Worm (Caenorhabditis elegans): ENCODE measurements around the gene sds-22.

The sds-22 gene

DNA sequence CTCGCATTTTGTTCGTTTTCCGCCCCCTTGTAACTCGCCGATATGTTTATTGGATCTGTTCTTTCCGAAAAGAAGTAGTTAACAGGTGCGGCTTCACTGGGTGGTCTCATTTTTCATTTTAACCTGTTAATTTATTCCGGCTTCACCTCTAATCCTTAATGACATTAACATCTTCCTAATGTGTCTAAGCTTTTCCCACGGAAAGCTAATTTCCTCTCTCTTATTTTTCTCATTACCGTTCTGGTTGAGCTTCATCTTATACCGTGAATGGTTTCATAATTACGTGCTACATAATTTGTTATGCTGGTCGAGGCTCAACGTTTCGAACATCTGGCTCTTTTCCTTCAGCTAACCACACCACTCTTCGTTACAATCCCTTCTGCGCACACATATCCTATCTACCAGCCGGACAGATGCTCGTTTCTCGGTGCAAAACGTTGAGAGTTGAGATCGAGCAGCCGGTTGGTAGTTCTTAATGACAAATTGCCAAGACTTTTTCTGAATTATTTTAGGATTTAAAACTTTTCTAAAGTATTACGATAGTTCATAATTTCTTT, 48.8 kb upstream of the sds-22 start:
- TF ChIP-seq gmeb-1 (tag; optimal IDR thresholded peaks at IDR 0.05): no peak
- TF ChIP-seq mab-5 (tag; optimal IDR thresholded peaks at IDR 0.05): no peak

DNA sequence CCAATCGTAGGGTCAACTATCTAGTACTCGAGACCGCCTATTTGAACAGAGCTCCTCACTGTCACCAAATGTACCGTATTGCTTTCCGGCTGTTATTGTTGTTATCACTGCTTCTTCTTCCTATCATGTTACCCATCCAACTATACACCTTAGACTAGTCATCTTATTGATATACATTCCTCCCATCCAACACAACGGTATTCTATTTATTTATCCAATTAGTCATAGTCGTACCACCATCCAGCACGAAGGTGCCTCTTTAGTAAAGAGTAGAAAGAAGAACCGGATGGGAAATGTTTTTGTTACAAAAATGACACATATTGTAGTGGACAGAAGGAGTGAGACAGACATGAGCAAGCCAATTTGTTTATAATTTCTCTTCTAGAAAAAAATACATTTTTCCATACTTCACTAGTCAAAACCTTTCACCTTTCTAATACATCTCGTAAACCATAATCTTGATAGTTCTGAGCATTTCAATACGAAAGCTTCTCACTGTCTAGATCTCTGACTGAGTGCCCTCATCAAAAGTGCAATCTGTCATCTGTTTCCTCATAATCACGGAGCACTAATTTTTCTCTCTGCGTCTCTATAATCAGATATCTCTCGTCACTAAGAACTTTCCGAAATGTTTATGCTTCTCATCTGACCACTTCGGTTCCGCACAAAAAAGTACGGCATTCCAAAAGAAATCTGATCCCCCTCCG, 47.9 kb upstream of the sds-22 start:
- TF ChIP-seq blmp-1 (tag; optimal IDR thresholded peaks at IDR 0.05; ENCODE audit: insufficient read depth): no peak
- TF ChIP-seq lin-13 (GFP tag; optimal IDR thresholded peaks at IDR 0.05): no peak

- no peak for TF ChIP-seq snpc-4 (tag; optimal IDR thresholded peaks at IDR 0.05)
- no peak for TF ChIP-seq dmd-4 (tag; optimal IDR thresholded peaks at IDR 0.05)
- no peak for TF ChIP-seq nhr-6 (tag; optimal IDR thresholded peaks at IDR 0.05)
Observed at ce11 chrII:7810869-7811543, 47.2 kb upstream of the sds-22 start, which contains the start of gene cki-1. Gene cki-1 (plus strand): TSS chrII:7811240.

- TF ChIP-seq unc-39 (tag; optimal IDR thresholded peaks at IDR 0.05) (no peak), C34F6.9 (tag; optimal IDR thresholded peaks at IDR 0.05) (no peak)
Observed at ce11 chrII:7812332-7812731, 45.9 kb upstream of the sds-22 start.

- no peak for TF ChIP-seq snpc-4 (tag; optimal IDR thresholded peaks at IDR 0.05)
- TF ChIP-seq nhr-25 (tag; optimal IDR thresholded peaks at IDR 0.05): no peak
Observed at ce11 chrII:7813237-7813636, 45.0 kb upstream of the sds-22 start.

- no peak for TF ChIP-seq F13H6.1 (tag; optimal IDR thresholded peaks at IDR 0.05)
- TF ChIP-seq peb-1 (tag; optimal IDR thresholded peaks at IDR 0.05): no peak
- peak; percentile 24 for TF ChIP-seq skn-1 (tag; optimal IDR thresholded peaks at IDR 0.05)
- peak; percentile 26 for TF ChIP-seq fos-1 (tag; optimal IDR thresholded peaks at IDR 0.05)
Observed at ce11 chrII:7813645-7814044, 44.6 kb upstream of the sds-22 start.

- TF ChIP-seq mab-5 (tag; optimal IDR thresholded peaks at IDR 0.05) (peak; percentile 49), blmp-1 (tag; optimal IDR thresholded peaks at IDR 0.05; ENCODE audit: insufficient read depth) (no peak)
Observed at ce11 chrII:7814215-7814614, 44.0 kb upstream of the sds-22 start.

DNA sequence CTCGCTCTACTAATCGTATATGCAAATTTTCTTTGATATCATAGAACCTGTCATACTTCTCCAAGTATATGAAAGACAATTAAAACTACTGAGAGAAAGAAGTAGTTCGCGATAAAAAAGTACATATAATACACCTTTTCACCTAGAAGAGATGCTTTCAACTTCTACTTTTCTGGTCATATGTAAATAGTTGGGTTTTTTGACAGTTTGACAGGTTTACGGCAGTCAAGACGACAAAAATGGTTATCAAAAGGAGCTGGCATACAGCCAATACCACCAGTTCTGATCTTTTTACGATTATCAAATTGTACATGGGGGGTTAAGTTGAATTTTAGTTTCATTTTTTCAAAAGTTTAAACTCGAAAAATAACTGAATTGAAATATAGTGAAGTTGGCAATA, 43.3 kb upstream of the sds-22 start:
- TF ChIP-seq nhr-129 (tag; optimal IDR thresholded peaks at IDR 0.05) (no peak), skn-1 (tag; optimal IDR thresholded peaks at IDR 0.05) (peak; percentile 30), fos-1 (tag; optimal IDR thresholded peaks at IDR 0.05) (peak; percentile 49)

DNA sequence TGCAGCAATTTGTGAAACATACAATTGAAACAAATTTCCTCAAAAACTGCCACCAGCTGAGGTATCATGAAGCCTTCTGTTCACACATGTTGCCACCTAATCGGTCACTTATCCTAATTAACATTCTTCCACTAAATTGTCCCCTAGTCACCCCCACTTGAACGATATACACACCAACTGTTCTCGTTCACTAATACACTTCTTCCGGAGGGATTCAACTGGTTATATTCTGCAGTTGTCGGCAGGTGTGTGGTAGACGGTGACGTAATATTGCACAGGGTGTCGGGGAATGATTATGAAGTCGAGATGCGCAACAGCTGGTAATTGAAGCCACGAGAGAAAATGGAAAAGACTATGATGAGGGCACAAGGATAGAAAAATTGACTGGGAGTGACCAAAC, 42.8 kb upstream of the sds-22 start:
- TF ChIP-seq nhr-129 (tag; optimal IDR thresholded peaks at IDR 0.05) (peak; percentile 34), nhr-6 (tag; optimal IDR thresholded peaks at IDR 0.05) (no peak)

- peak; percentile 26 for TF ChIP-seq sma-9 (GFP tag; optimal IDR thresholded peaks at IDR 0.05)
- no peak for TF ChIP-seq sma-9 (tag; optimal IDR thresholded peaks at IDR 0.05)
- TF ChIP-seq sem-4 (tag; optimal IDR thresholded peaks at IDR 0.05): no peak
- no peak for TF ChIP-seq nhr-12 (tag; optimal IDR thresholded peaks at IDR 0.05)
- no peak for TF ChIP-seq gmeb-1 (tag; optimal IDR thresholded peaks at IDR 0.05)
- TF ChIP-seq nhr-6 (tag; optimal IDR thresholded peaks at IDR 0.05): no peak
- no peak for TF ChIP-seq ceh-16 (tag; optimal IDR thresholded peaks at IDR 0.05)
- TF ChIP-seq C34F6.9 (tag; optimal IDR thresholded peaks at IDR 0.05): peak; percentile 28
- TF ChIP-seq mdl-1 (tag; optimal IDR thresholded peaks at IDR 0.05): no peak
- TF ChIP-seq unc-55 (GFP tag; optimal IDR thresholded peaks at IDR 0.05): peak; percentile 23
- TF ChIP-seq fos-1 (tag; optimal IDR thresholded peaks at IDR 0.05): peak; percentile 43
- no peak for TF ChIP-seq sma-3 (GFP tag; optimal IDR thresholded peaks at IDR 0.05)
- peak in 1 of 2 experiments; percentile 45 for TF ChIP-seq lsy-2 (tag; optimal IDR thresholded peaks at IDR 0.05)
- no peak for TF ChIP-seq zag-1 (tag; optimal IDR thresholded peaks at IDR 0.05)
- no peak for TF ChIP-seq lin-39 (tag; optimal IDR thresholded peaks at IDR 0.05)
- no peak for TF ChIP-seq peb-1 (tag; optimal IDR thresholded peaks at IDR 0.05)
- TF ChIP-seq R02D3.7 (tag; optimal IDR thresholded peaks at IDR 0.05): no peak
Observed at ce11 chrII:7816163-7816776, 41.9 kb upstream of the sds-22 start, which contains the start of gene cki-2. Gene cki-2 (plus strand): TSS chrII:7816499.

All from whole organism, L2 larva.